Worm (Caenorhabditis elegans) whole organism, L4/young adult: Measurements from ENCODE around the gene C36C9.4.
"Not testable (repeated sequence)": the region's sequence is repeated elsewhere in the genome, so short reads cannot be mapped to it uniquely, and the experiment has no call there.

Source experiments
- W03F9.2 ChIP-seq: fragments of 150-350 bp; optimal IDR thresholded peaks from 2 replicates; lab custom pipeline; 2014; ENCODE audit warnings: missing biosample characterization, missing genetic modification characterization
- dao-5 ChIP-seq: sonication (generic microtip); optimal IDR thresholded peaks from 2 replicates; lab custom pipeline; 2016; ENCODE audit warnings: missing genotype, missing genetic modification characterization, moderate library complexity, missing compliant biosample characterization
- him-1 ChIP-seq: sonication (generic microtip); optimal IDR thresholded peaks from 2 replicates; lab custom pipeline; 2016; ENCODE audit warnings: missing genotype, missing genetic modification reagents, missing genetic modification characterization, missing compliant biosample characterization

C36C9.4 gene

DNA sequence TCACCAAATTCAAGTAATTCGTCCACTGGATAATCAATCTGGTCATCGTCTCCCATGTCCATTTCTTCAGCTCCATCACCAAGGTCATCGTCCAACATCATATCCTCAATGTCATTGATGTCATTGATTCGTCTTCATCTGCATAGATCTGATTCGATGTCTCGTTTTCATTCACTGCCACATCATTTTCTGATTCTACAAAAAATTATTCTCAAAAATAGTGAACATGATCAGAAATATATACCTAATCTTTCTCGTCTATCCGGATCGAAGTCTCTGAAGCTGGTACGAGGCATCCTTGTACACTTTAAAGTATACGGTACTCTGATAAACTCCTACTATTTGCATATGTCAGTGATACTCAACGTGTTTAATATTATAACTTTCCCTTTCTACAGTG lies at the start of gene C36C9.4:
Gene C36C9.4 (minus strand): TSS at position 101 of the 400 bp plus-strand sequence.
- not testable (repeated sequence) for TF ChIP-seq him-1, W03F9.2, dao-5 (tag; lab: Kevin White, UChicago)

DNA sequence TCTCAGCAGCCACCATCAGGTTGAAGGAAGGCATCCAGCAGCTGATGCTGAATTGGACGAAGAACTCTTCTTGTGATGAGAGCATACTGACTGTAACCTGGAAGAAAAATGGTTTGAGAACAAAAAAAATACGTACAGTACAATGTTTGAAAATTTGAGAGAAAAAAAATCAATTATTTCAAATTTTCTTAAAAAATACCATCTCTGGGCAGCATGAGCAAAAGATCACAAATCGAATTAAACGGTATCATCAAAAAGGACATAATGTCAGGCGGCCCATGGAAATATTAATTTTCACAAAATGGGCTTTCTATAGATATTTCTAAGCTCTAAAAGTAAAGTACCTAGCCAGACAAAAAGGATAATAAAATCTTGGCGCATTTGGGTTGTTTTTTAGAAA lies 49.3 kb upstream of the C36C9.4 start, which contains the start of gene Y75D11A.3:
Gene Y75D11A.3 (minus strand): TSS at position 101 of the 400 bp plus-strand sequence.
- not testable (repeated sequence) for TF ChIP-seq him-1, W03F9.2, dao-5 (tag; lab: Kevin White, UChicago)

DNA sequence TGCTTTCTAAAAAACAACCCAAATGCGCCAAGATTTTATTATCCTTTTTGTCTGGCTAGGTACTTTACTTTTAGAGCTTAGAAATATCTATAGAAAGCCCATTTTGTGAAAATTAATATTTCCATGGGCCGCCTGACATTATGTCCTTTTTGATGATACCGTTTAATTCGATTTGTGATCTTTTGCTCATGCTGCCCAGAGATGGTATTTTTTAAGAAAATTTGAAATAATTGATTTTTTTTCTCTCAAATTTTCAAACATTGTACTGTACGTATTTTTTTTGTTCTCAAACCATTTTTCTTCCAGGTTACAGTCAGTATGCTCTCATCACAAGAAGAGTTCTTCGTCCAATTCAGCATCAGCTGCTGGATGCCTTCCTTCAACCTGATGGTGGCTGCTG lies 45.8 kb upstream of the C36C9.4 start, which contains the start of gene Y75D11A.2:
Gene Y75D11A.2 (plus strand): TSS at position 301 of the 400 bp plus-strand sequence.
- not testable (repeated sequence) for TF ChIP-seq him-1, dao-5, W03F9.2 (tag; lab: Kevin White, UChicago)

DNA sequence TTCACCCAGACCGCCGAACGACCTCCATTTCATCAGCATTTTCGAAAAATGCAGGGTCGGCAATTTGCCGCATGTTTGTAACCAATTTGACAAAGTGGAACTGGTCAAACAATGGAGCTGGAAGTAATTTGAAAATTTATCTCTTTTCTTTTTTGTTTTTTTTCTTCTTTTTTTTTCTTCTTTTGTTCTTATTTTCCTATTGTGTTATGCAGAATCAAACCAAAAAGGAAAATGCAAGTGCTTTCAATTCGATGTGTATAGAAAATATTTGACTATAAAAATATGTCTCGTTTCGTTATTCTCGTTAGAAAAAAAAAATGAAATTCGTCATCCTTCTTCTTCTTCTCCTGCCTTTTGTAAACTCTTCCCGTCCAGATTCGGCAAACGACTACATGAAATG lies 40.8 kb upstream of the C36C9.4 start, which contains the start of gene F07G6.10:
Gene F07G6.10 (plus strand): TSS at position 301 of the 400 bp plus-strand sequence.
- TF ChIP-seq dao-5 (tag; lab: Kevin White, UChicago) (no peak), W03F9.2 (tag; lab: Kevin White, UChicago) (no peak), him-1 (tag; lab: Kevin White, UChicago) (no peak)

DNA sequence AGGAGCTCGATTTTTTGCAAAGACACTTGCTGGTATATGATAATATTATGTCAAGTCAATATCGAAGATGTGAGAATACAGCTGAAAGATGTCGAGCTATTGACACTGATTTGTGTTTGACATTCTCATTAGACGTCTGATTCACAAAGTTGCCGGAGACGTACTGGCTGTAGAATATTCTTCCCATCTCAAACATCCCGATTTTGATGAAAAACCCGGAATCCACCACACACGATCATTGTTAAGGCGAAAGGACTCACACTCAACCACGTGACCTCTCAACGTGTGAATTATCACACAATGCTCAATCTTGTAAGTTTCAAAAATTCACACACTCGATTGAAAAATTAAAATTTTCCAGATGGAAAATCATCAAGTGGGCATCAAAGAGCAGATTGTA lies 39.2 kb upstream of the C36C9.4 start, which contains the start of gene F07G6.12:
Gene F07G6.12 (plus strand): TSS at position 301 of the 400 bp plus-strand sequence.
- TF ChIP-seq him-1 (tag; lab: Kevin White, UChicago) (no peak), W03F9.2 (tag; lab: Kevin White, UChicago) (no peak), dao-5 (tag; lab: Kevin White, UChicago) (no peak)

DNA sequence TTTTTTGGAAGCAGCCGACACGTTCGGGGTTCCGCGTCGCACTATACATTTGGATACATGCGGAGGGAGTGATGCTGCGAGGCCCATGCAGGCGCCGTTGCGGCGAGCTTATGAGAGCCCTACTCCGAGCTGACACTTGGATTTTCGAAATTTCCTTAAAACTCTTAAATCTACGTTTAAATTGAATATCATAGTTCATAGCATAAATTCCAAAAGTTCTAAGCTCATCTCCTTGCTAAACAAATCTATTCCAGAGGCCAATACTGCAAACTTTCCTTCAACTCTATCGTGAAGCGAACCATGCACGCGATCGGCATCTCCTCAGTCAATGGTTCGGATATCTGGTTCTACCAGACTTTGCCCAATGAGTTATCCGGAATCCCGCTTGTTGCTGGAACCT lies 32.8 kb upstream of the C36C9.4 start, which contains the start of gene dgn-3:
Gene dgn-3 (plus strand): TSS at position 301 of the 400 bp plus-strand sequence.
- TF ChIP-seq W03F9.2 (tag; lab: Kevin White, UChicago) (no peak), dao-5 (tag; lab: Kevin White, UChicago) (no peak), him-1 (tag; lab: Kevin White, UChicago) (no peak)

DNA sequence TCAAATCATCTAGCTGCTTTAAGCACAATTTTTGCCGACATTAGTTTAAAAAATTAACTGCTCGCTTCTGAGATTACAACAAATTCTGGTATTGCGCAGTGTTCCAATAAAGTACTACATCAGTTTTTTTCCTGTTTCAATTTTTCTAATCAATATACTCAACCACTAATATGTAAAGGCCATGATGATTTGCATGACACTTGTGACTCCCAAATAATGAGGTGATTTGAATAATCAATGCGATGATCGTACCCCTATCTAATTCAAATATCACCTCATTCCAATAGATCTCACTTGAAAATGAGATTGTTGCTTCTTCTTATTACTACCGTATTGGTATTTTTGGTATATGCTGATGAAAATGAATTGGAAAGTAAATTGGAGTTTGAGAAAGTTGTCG lies 30.3 kb upstream of the C36C9.4 start, which contains the start of gene F07G6.2:
Gene F07G6.2 (plus strand): TSS at position 301 of the 400 bp plus-strand sequence.
- TF ChIP-seq him-1 (tag; lab: Kevin White, UChicago): no peak
- TF ChIP-seq dao-5 (tag; lab: Kevin White, UChicago): no peak
- no peak for TF ChIP-seq W03F9.2 (tag; lab: Kevin White, UChicago)

DNA sequence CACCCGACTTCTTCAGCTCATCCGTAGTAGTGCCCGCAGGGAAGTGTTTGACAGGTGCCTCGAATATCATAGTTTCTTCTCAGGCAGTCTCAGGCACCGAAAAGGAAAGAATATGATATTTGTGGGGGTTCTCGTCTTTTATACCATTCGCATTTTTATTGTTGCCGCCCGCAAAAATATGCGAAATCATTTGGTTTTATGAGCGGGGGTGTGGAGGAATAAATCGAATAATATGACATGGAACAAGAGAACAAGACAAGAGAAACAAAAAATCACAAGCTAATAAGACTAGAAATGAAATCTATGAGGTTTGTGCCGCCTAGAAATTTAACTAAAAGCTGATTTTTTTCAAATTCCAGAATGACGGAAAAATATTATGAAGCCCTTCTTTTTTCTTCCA lies 23.6 kb upstream of the C36C9.4 start, which contains the start of gene F07G6.8:
Gene F07G6.8 (minus strand): TSS at position 101 of the 400 bp plus-strand sequence.
- TF ChIP-seq dao-5 (tag; lab: Kevin White, UChicago): no peak
- no peak for TF ChIP-seq W03F9.2 (tag; lab: Kevin White, UChicago)
- TF ChIP-seq him-1 (tag; lab: Kevin White, UChicago): no peak

DNA sequence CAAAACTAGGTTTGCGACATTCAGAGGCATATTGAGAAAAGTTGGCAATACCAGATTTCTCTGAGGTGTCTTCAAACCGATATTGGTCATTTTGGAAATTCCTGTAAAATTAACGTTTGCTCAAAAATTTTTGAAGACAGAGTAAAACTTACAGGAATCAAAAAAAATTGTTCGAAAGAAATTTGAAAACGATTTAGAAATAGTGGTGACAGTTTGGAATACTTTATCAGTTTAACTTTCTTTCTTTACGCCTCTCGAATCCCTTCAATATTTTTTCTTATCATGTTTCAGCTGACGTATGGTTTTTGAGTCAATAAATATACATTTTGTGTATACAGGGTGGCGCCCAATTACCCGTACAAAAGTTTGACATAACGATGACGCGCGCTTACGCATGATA lies 21.7 kb upstream of the C36C9.4 start, which contains the start of gene fbxa-53:
Gene fbxa-53 (minus strand): TSS at position 101 of the 400 bp plus-strand sequence.
- TF ChIP-seq dao-5 (tag; lab: Kevin White, UChicago): no peak
- no peak for TF ChIP-seq him-1 (tag; lab: Kevin White, UChicago)
- no peak for TF ChIP-seq W03F9.2 (tag; lab: Kevin White, UChicago)

DNA sequence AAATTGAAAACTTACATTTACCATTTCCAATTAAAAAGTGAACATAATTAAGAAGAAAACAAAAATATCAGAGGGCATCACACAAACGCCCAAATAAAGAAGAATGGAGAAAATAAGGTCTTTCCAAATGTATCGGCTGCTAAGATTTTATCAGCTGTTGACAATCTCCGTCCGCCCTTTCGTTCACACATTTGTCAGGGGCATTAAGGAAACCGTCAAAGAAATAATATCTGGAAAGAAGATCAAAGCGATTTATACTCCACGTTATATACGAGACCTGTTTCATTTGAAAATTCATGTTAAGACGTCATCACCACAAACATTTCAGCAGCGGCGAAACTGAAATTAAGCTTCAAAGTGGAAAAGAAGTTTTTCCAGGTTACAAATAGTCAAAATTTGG lies 15.8 kb upstream of the C36C9.4 start, which contains the start of gene fbxa-52:
Gene fbxa-52 (minus strand): TSS at position 101 of the 400 bp plus-strand sequence.
- TF ChIP-seq W03F9.2 (tag; lab: Kevin White, UChicago): no peak

DNA sequence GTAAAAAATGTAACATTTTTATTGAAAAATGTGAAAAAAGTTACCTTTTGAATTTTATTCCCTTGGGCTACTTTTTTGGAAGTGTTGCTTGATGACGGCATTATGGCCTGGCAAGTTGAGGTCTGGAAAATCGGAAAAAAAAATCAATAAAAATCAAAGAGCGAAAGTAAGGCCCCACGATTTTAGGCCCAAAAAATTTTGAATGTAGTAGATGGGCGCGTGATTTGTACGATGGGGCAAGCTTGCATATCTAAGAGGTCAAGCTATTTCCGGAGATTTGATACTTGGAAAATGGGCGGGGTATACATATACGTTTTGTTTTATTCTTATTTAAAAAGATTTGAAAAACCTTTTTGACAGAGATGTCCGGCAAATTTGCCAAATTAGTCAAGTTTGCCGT lies 9.8 kb upstream of the C36C9.4 start, which contains the start of gene F07G6.5:
Gene F07G6.5 (minus strand): TSS at position 101 of the 400 bp plus-strand sequence.
- TF ChIP-seq dao-5 (tag; lab: Kevin White, UChicago) (no peak), him-1 (tag; lab: Kevin White, UChicago) (no peak), W03F9.2 (tag; lab: Kevin White, UChicago) (no peak)

DNA sequence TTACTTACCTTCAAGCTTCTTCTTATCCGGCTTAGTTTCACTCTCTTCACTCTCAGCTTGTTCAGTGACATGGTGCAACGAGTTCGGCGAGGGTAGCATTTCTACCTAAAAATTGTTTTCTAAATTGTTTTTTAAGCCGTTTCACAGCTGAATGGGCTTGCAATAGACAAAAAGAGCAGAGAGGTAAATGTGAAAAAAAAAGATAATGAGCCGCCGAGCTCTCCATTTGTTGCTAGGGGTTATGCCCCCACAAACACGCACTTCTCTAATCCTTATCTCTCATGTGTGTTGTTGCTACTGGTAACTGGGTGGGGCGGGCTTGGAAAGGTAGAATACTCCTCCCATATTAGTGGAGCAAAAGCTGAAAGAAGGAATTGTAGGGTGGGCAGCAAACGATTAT lies 7.1 kb upstream of the C36C9.4 start, which contains the start of gene C36C9.5:
Gene C36C9.5 (minus strand): TSS at position 101 of the 400 bp plus-strand sequence.
- TF ChIP-seq W03F9.2 (tag; lab: Kevin White, UChicago): no peak
- no peak for TF ChIP-seq dao-5 (tag; lab: Kevin White, UChicago)
- TF ChIP-seq him-1 (tag; lab: Kevin White, UChicago): no peak

DNA sequence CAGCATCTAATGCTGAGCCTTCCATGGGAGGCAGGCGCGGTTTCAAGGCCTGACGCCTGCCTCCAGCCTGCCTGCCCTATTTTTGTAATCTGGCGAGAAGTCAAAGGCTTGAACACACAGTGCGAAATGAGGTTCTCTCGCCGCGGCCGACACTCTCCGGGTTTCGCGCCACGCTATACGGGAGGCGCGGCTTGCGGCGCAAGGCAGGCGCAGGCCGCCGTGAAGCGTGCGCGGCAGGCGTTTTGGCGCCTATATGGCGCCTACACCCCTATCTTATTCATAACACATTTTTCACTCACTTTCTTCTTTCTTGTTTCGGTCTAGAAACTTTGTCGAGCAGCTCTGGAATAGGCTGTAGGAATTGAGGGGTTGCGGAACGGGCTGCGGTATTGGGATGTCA lies 6.3 kb upstream of the C36C9.4 start:
- no peak for TF ChIP-seq dao-5 (tag; lab: Kevin White, UChicago)
- no peak for TF ChIP-seq W03F9.2 (tag; lab: Kevin White, UChicago)
